Fruit fly (Drosophila melanogaster) Kc167 (cell line): ENCODE results near the gene CG10761.

Experiments
- Sin3A ChIP-seq: fragments of >200 bp; optimal IDR thresholded peaks from 2 replicates; lab custom pipeline; 2018; ENCODE audit warnings: missing external identifiers
- h ChIP-seq: fragments of >200 bp; optimal IDR thresholded peaks from 3 replicates; lab custom pipeline; 2018; ENCODE audit warnings: missing external identifiers
- insv ChIP-seq: fragments of >200 bp; optimal IDR thresholded peaks from 3 replicates; lab custom pipeline; 2018; ENCODE audit warnings: missing external identifiers
- psq ChIP-seq: fragments of >200 bp; optimal IDR thresholded peaks from 2 replicates; lab custom pipeline; 2017; ENCODE audit warnings: missing external identifiers
- ttk ChIP-seq: sonication (Bioruptor generic); optimal IDR thresholded peaks from 2 replicates; lab custom pipeline; 2017; ENCODE audit warnings: missing external identifiers

dm6 chrX:8179858-8180257, 17.3 kb upstream of the CG10761 start:
- no peak for TF ChIP-seq psq (lab: Kevin White, UChicago)
- TF ChIP-seq insv (lab: Kevin White, UChicago), result no peak
- TF ChIP-seq Sin3A (lab: Kevin White, UChicago), result no peak
- TF ChIP-seq ttk (lab: Kevin White, UChicago), result no peak
- TF ChIP-seq h (lab: Kevin White, UChicago), result no peak
